Worm (Caenorhabditis elegans) whole organism, L4 larva: ENCODE results near the gene F53B7.7.

Experiments
- D1046.2 ChIP-seq: fragments of 200-800 bp; sonication (Bioruptor generic); IDR thresholded peaks from 2 replicates; pipeline ENCODE4 v1.3.6; 2022; ENCODE audit warnings: missing genetic modification characterization, missing compliant biosample characterization
- F44E2.7 ChIP-seq: fragments of 200-800 bp; sonication (Bioruptor generic); IDR thresholded peaks from 2 replicates; pipeline ENCODE4 v2.1.2; 2022; ENCODE audit warnings: missing genetic modification characterization, missing compliant biosample characterization
- F49E8.2 ChIP-seq: sonication (generic microtip); optimal IDR thresholded peaks from 2 replicates; lab custom pipeline; 2016; ENCODE audit warnings: missing compliant biosample characterization, mild to moderate bottlenecking, missing genetic modification characterization, borderline replicate concordance
- T26A8.4 ChIP-seq: fragments of 200-800 bp; sonication (Bioruptor generic); IDR thresholded peaks from 2 replicates; pipeline ENCODE4 v1.3.6; 2022; ENCODE audit warnings: missing genetic modification characterization, missing compliant biosample characterization
- Y48G9A.11 ChIP-seq: fragments of 200-800 bp; sonication (Bioruptor generic); IDR thresholded peaks from 2 replicates; pipeline ENCODE4 v1.3.6; 2022; ENCODE audit warnings: missing genetic modification reagents, missing genetic modification characterization, missing compliant biosample characterization
- Y5F2A.4 ChIP-seq: fragments of 200-800 bp; sonication (Bioruptor generic); optimal IDR thresholded peaks from 2 replicates; lab custom pipeline; 2018; ENCODE audit warnings: mild to moderate bottlenecking, missing genetic modification characterization, missing compliant biosample characterization
- ZK337.2 ChIP-seq: fragments of 200-800 bp; sonication (Bioruptor generic); IDR thresholded peaks from 2 replicates; pipeline ENCODE4 v1.3.6; 2022; ENCODE audit warnings: missing genetic modification reagents, missing genetic modification characterization, missing compliant biosample characterization
- aly-2 ChIP-seq: sonication (generic microtip); optimal IDR thresholded peaks from 2 replicates; lab custom pipeline; 2018; ENCODE audit warnings: missing biosample characterization, missing genetic modification characterization
- ama-1 ChIP-seq: fragments of 150-350 bp; optimal IDR thresholded peaks from 2 replicates; lab custom pipeline; 2014; ENCODE audit warnings: inconsistent platforms, mixed read lengths
- arid-1 ChIP-seq: fragments of 200-800 bp; sonication (Bioruptor generic); conservative IDR thresholded peaks from 2 replicates; pipeline ENCODE4 v1.3.6; 2022; ENCODE audit warnings: missing genetic modification reagents, missing genetic modification characterization, missing compliant biosample characterization
- ceh-32 ChIP-seq: sonication (generic microtip); optimal IDR thresholded peaks from 2 replicates; lab custom pipeline; 2016; ENCODE audit warnings: mild to moderate bottlenecking, missing genetic modification characterization, missing compliant biosample characterization; ENCODE audit not compliant: poor library complexity
- ceh-62 ChIP-seq: sonication (generic microtip); optimal IDR thresholded peaks from 2 replicates; lab custom pipeline; 2017; ENCODE audit warnings: missing biosample characterization, missing genetic modification characterization
- cey-2 ChIP-seq: sonication (generic microtip); optimal IDR thresholded peaks from 3 replicates; lab custom pipeline; 2017; ENCODE audit warnings: missing genetic modification characterization, mild to moderate bottlenecking, missing compliant biosample characterization, antibody characterized with exemption, borderline replicate concordance; ENCODE audit not compliant: insufficient read depth
- daf-16 ChIP-seq, 3 experiments: sonication (generic microtip); optimal IDR thresholded peaks; 2 replicates each; lab custom pipeline; 2016 to 2017; ENCODE audit warnings: missing genetic modification characterization in 3 of 3, missing genetic modification reagents in 3 of 3, mild to moderate bottlenecking in 2 of 3, missing compliant biosample characterization in 2 of 3, missing biosample characterization in 1 of 3, moderate library complexity in 1 of 3
- daf-19 ChIP-seq: fragments of 200-800 bp; sonication (Bioruptor generic); conservative IDR thresholded peaks from 2 replicates; pipeline ENCODE4 v1.3.6; 2022; ENCODE audit warnings: missing genetic modification characterization, missing compliant biosample characterization
- daf-8 ChIP-seq: fragments of 200-800 bp; sonication (Bioruptor generic); IDR thresholded peaks from 2 replicates; pipeline ENCODE4 v1.3.6; 2022; ENCODE audit warnings: missing genetic modification characterization, missing compliant biosample characterization
- dmd-6 ChIP-seq: fragments of 200-800 bp; sonication (Bioruptor generic); IDR thresholded peaks from 2 replicates; pipeline ENCODE4 v1.3.6; 2022; ENCODE audit warnings: missing genetic modification reagents, missing genetic modification characterization, missing compliant biosample characterization
- dve-1 ChIP-seq: sonication (generic microtip); optimal IDR thresholded peaks from 2 replicates; lab custom pipeline; 2017; ENCODE audit warnings: antibody characterized with exemption, mild to moderate bottlenecking, missing genetic modification characterization, missing compliant biosample characterization; ENCODE audit not compliant: insufficient read depth
- egl-27 ChIP-seq: sonication (generic microtip); optimal IDR thresholded peaks from 3 replicates; lab custom pipeline; 2017; ENCODE audit warnings: missing biosample characterization, missing genetic modification reagents, missing genetic modification characterization
- fkh-10 ChIP-seq: fragments of 150-350 bp; optimal IDR thresholded peaks from 2 replicates; lab custom pipeline; 2014; ENCODE audit warnings: missing biosample characterization, missing genetic modification reagents, missing genetic modification characterization
- gei-8 ChIP-seq: fragments of 200-800 bp; sonication (Bioruptor generic); optimal IDR thresholded peaks from 2 replicates; lab custom pipeline; 2018; ENCODE audit warnings: mild to moderate bottlenecking, missing genetic modification characterization, missing compliant biosample characterization
- hif-1 ChIP-seq, 2 experiments: sonication (generic microtip); optimal IDR thresholded peaks; 2 replicates each; lab custom pipeline; 2016 to 2017; ENCODE audit warnings: missing compliant biosample characterization in 2 of 2, missing genetic modification characterization in 2 of 2, missing genetic modification reagents in 2 of 2, missing genotype in 2 of 2, mild to moderate bottlenecking in 1 of 2
- hlh-11 ChIP-seq: fragments of 200-800 bp; sonication (Bioruptor generic); optimal IDR thresholded peaks from 2 replicates; lab custom pipeline; 2018; ENCODE audit warnings: mild to moderate bottlenecking, missing genetic modification characterization, missing compliant biosample characterization
- hlh-30 ChIP-seq: sonication (generic microtip); optimal IDR thresholded peaks from 2 replicates; lab custom pipeline; 2017; ENCODE audit warnings: antibody characterized with exemption, mild to moderate bottlenecking, missing genetic modification characterization, missing compliant biosample characterization; ENCODE audit not compliant: insufficient read depth
- hmg-1.1 ChIP-seq: fragments of 200-800 bp; sonication (Bioruptor generic); IDR thresholded peaks from 2 replicates; pipeline ENCODE4 v1.3.6; 2022; ENCODE audit warnings: missing genetic modification reagents, missing genetic modification characterization, missing compliant biosample characterization
- lin-1 ChIP-seq: fragments of 200-800 bp; sonication (Bioruptor generic); IDR thresholded peaks from 2 replicates; pipeline ENCODE4 v1.3.6; 2022; ENCODE audit warnings: missing genetic modification reagents, missing genetic modification characterization, missing compliant biosample characterization
- lin-13 ChIP-seq: fragments of 150-350 bp; optimal IDR thresholded peaks from 2 replicates; lab custom pipeline; 2014; ENCODE audit warnings: missing biosample characterization, missing genetic modification reagents, missing genetic modification characterization
- lin-15B ChIP-seq: fragments of 150-350 bp; sonication (generic microtip); optimal IDR thresholded peaks from 3 replicates; lab custom pipeline; 2014; ENCODE audit warnings: missing biosample characterization, missing genetic modification characterization
- lin-29 ChIP-seq: fragments of 200-800 bp; sonication (Bioruptor generic); IDR thresholded peaks from 2 replicates; pipeline ENCODE4 v1.3.6; 2022; ENCODE audit warnings: missing genetic modification reagents, missing genetic modification characterization, missing compliant biosample characterization
- madf-9 ChIP-seq: fragments of 200-800 bp; sonication (Bioruptor generic); conservative IDR thresholded peaks from 2 replicates; pipeline ENCODE4 v1.3.6; 2022; ENCODE audit warnings: missing genetic modification reagents, missing genetic modification characterization, missing compliant biosample characterization
- mep-1 ChIP-seq: fragments of 150-350 bp; sonication (generic microtip); optimal IDR thresholded peaks from 3 replicates; lab custom pipeline; 2014; ENCODE audit warnings: missing biosample characterization, missing genetic modification characterization
- nhr-11 ChIP-seq: fragments of 150-350 bp; optimal IDR thresholded peaks from 2 replicates; lab custom pipeline; 2014; ENCODE audit warnings: missing biosample characterization, missing genetic modification characterization
- nhr-28 ChIP-seq: fragments of 150-350 bp; optimal IDR thresholded peaks from 2 replicates; lab custom pipeline; 2014; ENCODE audit warnings: missing biosample characterization, missing genetic modification characterization
- nhr-77 ChIP-seq: fragments of 150-350 bp; optimal IDR thresholded peaks from 2 replicates; lab custom pipeline; 2014; ENCODE audit warnings: missing biosample characterization, missing genetic modification characterization
- pha-4 ChIP-seq, 2 experiments: fragments of 150-350 bp in 1 of 2; fragments of 200-800 bp in 1 of 2; sonication (Bioruptor generic) in 1 of 2; IDR thresholded peaks in 1 of 2; optimal IDR thresholded peaks in 1 of 2; 2 replicates each; pipeline versions ENCODE4 v1.3.6 to Lab custom; 2014 to 2022; ENCODE audit warnings: missing genetic modification characterization in 2 of 2, missing genetic modification reagents in 2 of 2, missing biosample characterization in 1 of 2, missing compliant biosample characterization in 1 of 2
- php-3 ChIP-seq: fragments of 200-800 bp; sonication (Bioruptor generic); IDR thresholded peaks from 2 replicates; pipeline ENCODE4 v1.3.6; 2022; ENCODE audit warnings: missing genetic modification reagents, missing genetic modification characterization, missing compliant biosample characterization
- pqm-1 ChIP-seq: sonication (generic microtip); optimal IDR thresholded peaks from 2 replicates; lab custom pipeline; 2017; ENCODE audit warnings: missing biosample characterization, missing genetic modification characterization
- rbr-2 ChIP-seq: sonication (generic microtip); optimal IDR thresholded peaks from 2 replicates; lab custom pipeline; 2016; ENCODE audit warnings: missing genotype, missing genetic modification characterization, missing compliant biosample characterization
- sdz-12 ChIP-seq: fragments of 200-800 bp; sonication (Bioruptor generic); optimal IDR thresholded peaks from 2 replicates; lab custom pipeline; 2018; ENCODE audit warnings: mild to moderate bottlenecking, missing genetic modification characterization, missing compliant biosample characterization
- snpc-4 ChIP-seq: fragments of 150-350 bp; optimal IDR thresholded peaks from 2 replicates; lab custom pipeline; 2014; ENCODE audit warnings: missing biosample characterization, missing genetic modification characterization
- spr-1 ChIP-seq: sonication (generic microtip); optimal IDR thresholded peaks from 2 replicates; lab custom pipeline; 2016; ENCODE audit warnings: mild to moderate bottlenecking, missing genetic modification characterization, missing compliant biosample characterization
- spr-3 ChIP-seq: fragments of 200-800 bp; sonication (Bioruptor generic); optimal IDR thresholded peaks from 2 replicates; lab custom pipeline; 2018; ENCODE audit warnings: mild to moderate bottlenecking, missing genetic modification characterization, missing compliant biosample characterization
- tra-1 ChIP-seq: fragments of 200-800 bp; sonication (Bioruptor generic); IDR thresholded peaks from 2 replicates; pipeline ENCODE4 v1.3.6; 2022; ENCODE audit warnings: missing genetic modification reagents, missing genetic modification characterization, missing compliant biosample characterization
- unc-62 ChIP-seq, 3 experiments: fragments of 150-350 bp in 1 of 3; sonication (generic microtip); optimal IDR thresholded peaks in 2 of 3; peaks in 1 of 3; 1 replicate in 1 of 3; 2 replicates in 2 of 3; lab custom pipeline; 2014 to 2017; ENCODE audit warnings: missing biosample characterization in 3 of 3, missing genetic modification characterization in 3 of 3, missing genetic modification reagents in 3 of 3, missing genotype in 1 of 3
- zfp-2 ChIP-seq: sonication (generic microtip); optimal IDR thresholded peaks from 2 replicates; lab custom pipeline; 2016; ENCODE audit warnings: mild to moderate bottlenecking, missing genetic modification characterization, missing compliant biosample characterization
- zfp-3 ChIP-seq: fragments of 200-800 bp; sonication (Bioruptor generic); conservative IDR thresholded peaks from 2 replicates; pipeline ENCODE4 v1.3.6; 2022; ENCODE audit warnings: missing genetic modification reagents, missing genetic modification characterization, missing compliant biosample characterization
- ztf-11 ChIP-seq: fragments of 150-350 bp; optimal IDR thresholded peaks from 2 replicates; lab custom pipeline; 2014; ENCODE audit warnings: missing biosample characterization, missing genetic modification characterization
- ztf-7 ChIP-seq: fragments of 150-350 bp; optimal IDR thresholded peaks from 2 replicates; lab custom pipeline; 2014; ENCODE audit warnings: missing biosample characterization, missing genetic modification characterization

The F53B7.7 gene

ce11 chrV:11004094-11004493 lies 5.2 kb downstream of the F53B7.7 start:
- TF ChIP-seq spr-1 (tag; lab: Kevin White, UChicago), result no peak

- TF ChIP-seq nhr-28 (tag; lab: Kevin White, UChicago), result peak; percentile 63
- TF ChIP-seq php-3, result 0 out of 2 replicates have a peak, but pooled peaks have one; percentile 53
- TF ChIP-seq lin-29 (GFP tag; lab: Robert Waterston, UW), result no peak
- no peak for TF ChIP-seq lin-15B (tag; lab: Kevin White, UChicago)
- peak; percentile 65 for TF ChIP-seq hlh-11 (tag; lab: Kevin White, UChicago)
- TF ChIP-seq cey-2 (tag; lab: Kevin White, UChicago), result no peak
- no peak for TF ChIP-seq D1046.2 (GFP tag; lab: Robert Waterston, UW)
- TF ChIP-seq fkh-10 (GFP tag; lab: Kevin White, UChicago), result no peak
- no peak for TF ChIP-seq T26A8.4 (GFP tag; lab: Robert Waterston, UW)
- TF ChIP-seq hlh-30 (tag; lab: Kevin White, UChicago), result no peak
- no peak for TF ChIP-seq egl-27 (tag; lab: Kevin White, UChicago)
- TF ChIP-seq ZK337.2, result no peak
- TF ChIP-seq dve-1 (tag; lab: Kevin White, UChicago), result peak; percentile 38
- no peak for TF ChIP-seq ztf-7 (tag; lab: Kevin White, UChicago)
- TF ChIP-seq nhr-77, result peak; percentile 62
- TF ChIP-seq madf-9 (GFP tag; lab: Robert Waterston, UW), result no peak
- TF ChIP-seq daf-19, result no peak
- TF ChIP-seq daf-16 (GFP tag; optimal IDR thresholded peaks at IDR 0.05; lab: Kevin White, UChicago), result no peak
- TF ChIP-seq daf-16 (tag; optimal IDR thresholded peaks at IDR 0.05; lab: Kevin White, UChicago), result peak; percentile 63
- TF ChIP-seq ceh-32 (tag; lab: Kevin White, UChicago), result no peak
- peak; percentile 27 for TF ChIP-seq pqm-1 (tag; lab: Kevin White, UChicago)
- TF ChIP-seq tra-1, result 0 out of 2 replicates have a peak, but pooled peaks have one; percentile 19
- 0 out of 2 replicates have a peak, but pooled peaks have one; percentile 26 for TF ChIP-seq lin-1
- no peak for TF ChIP-seq hif-1 (tag; optimal IDR thresholded peaks at IDR 0.05; lab: Kevin White, UChicago)
- peak; percentile 88 for TF ChIP-seq dmd-6 (GFP tag; lab: Robert Waterston, UW)
Measured at ce11 chrV:11007651-11008050, 8.8 kb downstream of the F53B7.7 start.

ce11 chrV:11009124-11009524 lies 10.2 kb downstream of the F53B7.7 start:
- no peak for TF ChIP-seq aly-2 (tag; lab: Kevin White, UChicago)
- TF ChIP-seq gei-8, result no peak
- TF ChIP-seq nhr-11, result no peak
- TF ChIP-seq hlh-11 (tag; lab: Kevin White, UChicago), result peak; percentile 86
- TF ChIP-seq daf-8, result no peak
- no peak for TF ChIP-seq F49E8.2 (tag; lab: Kevin White, UChicago)
- TF ChIP-seq snpc-4, result no peak
- no peak for TF ChIP-seq pha-4 (GFP tag; IDR thresholded peaks at IDR 0.05; lab: Robert Waterston, UW)
- TF ChIP-seq pha-4 (tag; optimal IDR thresholded peaks at IDR 0.05; lab: Kevin White, UChicago), result no peak
- TF ChIP-seq ama-1 (lab: Kevin White, UChicago), result no peak
- TF ChIP-seq mep-1 (tag; lab: Kevin White, UChicago), result no peak
- TF ChIP-seq sdz-12 (GFP tag; lab: Kevin White, UChicago), result no peak
- no peak for TF ChIP-seq lin-13 (GFP tag; lab: Kevin White, UChicago)
- TF ChIP-seq rbr-2, result no peak
- no peak for TF ChIP-seq arid-1
- no peak for TF ChIP-seq ceh-62 (tag; lab: Kevin White, UChicago)
- no peak for TF ChIP-seq F44E2.7 (GFP tag; lab: Robert Waterston, UW)
- no peak for TF ChIP-seq hmg-1.1 (GFP tag; lab: Robert Waterston, UW)
- TF ChIP-seq Y48G9A.11 (GFP tag; lab: Robert Waterston, UW), result no peak
- TF ChIP-seq zfp-2 (tag; lab: Kevin White, UChicago), result no peak
- TF ChIP-seq ztf-11 (tag; lab: Kevin White, UChicago), result no peak
- peak in 1 of 2 experiments; percentile 5 for TF ChIP-seq unc-62 (GFP tag; optimal IDR thresholded peaks at IDR 0.05 in 1 of 2; lab: Kevin White, UChicago)
- no peak for TF ChIP-seq unc-62 (tag; optimal IDR thresholded peaks at IDR 0.05; lab: Kevin White, UChicago)
- TF ChIP-seq Y5F2A.4 (GFP tag; lab: Kevin White, UChicago), result no peak
- TF ChIP-seq spr-3 (GFP tag; lab: Kevin White, UChicago), result no peak
- no peak for TF ChIP-seq zfp-3 (GFP tag; lab: Robert Waterston, UW)
